Fruit fly (Drosophila melanogaster) whole organism, embryonic: ENCODE results near the gene CG8668.

Experiments used
- CG12219 ChIP-seq: fragments of 200-800 bp; sonication (Bioruptor generic); optimal IDR thresholded peaks from 3 replicates; lab custom pipeline; 2018; ENCODE audit warnings: missing biosample characterization, mild to moderate bottlenecking, missing genetic modification characterization
- CG12391 ChIP-seq: fragments of 200-800 bp; sonication (Bioruptor generic); optimal IDR thresholded peaks from 3 replicates; lab custom pipeline; 2018; ENCODE audit warnings: missing biosample characterization, mild to moderate bottlenecking, missing genetic modification characterization, moderate library complexity
- CG13287 ChIP-seq: fragments of 200-800 bp; sonication (Bioruptor generic); IDR thresholded peaks from 2 replicates; pipeline ENCODE4 v1.3.6; 2022; ENCODE audit warnings: missing biosample characterization, missing genetic modification characterization; ENCODE audit not compliant: partially characterized antibody
- CG13894 ChIP-seq: fragments of 200-800 bp; sonication (Bioruptor generic); optimal IDR thresholded peaks from 3 replicates; lab custom pipeline; 2018; ENCODE audit warnings: missing biosample characterization, mild to moderate bottlenecking, missing genetic modification characterization, moderate library complexity
- CG14014 ChIP-seq: fragments of 200-800 bp; sonication (Bioruptor generic); IDR thresholded peaks from 2 replicates; pipeline ENCODE4 v1.3.6; 2022; ENCODE audit warnings: missing biosample characterization, missing genetic modification characterization
- CG15011 ChIP-seq: fragments of 200-800 bp; sonication (Bioruptor generic); optimal IDR thresholded peaks from 3 replicates; lab custom pipeline; 2018; ENCODE audit warnings: missing biosample characterization, mild to moderate bottlenecking, missing genetic modification characterization
- CG15073 ChIP-seq: fragments of 200-800 bp; sonication (Bioruptor generic); optimal IDR thresholded peaks from 2 replicates; lab custom pipeline; 2016; ENCODE audit warnings: missing biosample characterization, missing genetic modification characterization
- CG17612 ChIP-seq: fragments of 200-800 bp; sonication (Bioruptor generic); IDR thresholded peaks from 2 replicates; pipeline ENCODE4 v1.3.6; 2022; ENCODE audit warnings: missing biosample characterization, missing genetic modification characterization
- CG2116 ChIP-seq: fragments of 200-800 bp; sonication (Bioruptor generic); optimal IDR thresholded peaks from 3 replicates; lab custom pipeline; 2018; ENCODE audit warnings: missing biosample characterization, mild to moderate bottlenecking, missing genetic modification characterization
- CG34376 ChIP-seq: fragments of 200-800 bp; sonication (Bioruptor generic); optimal IDR thresholded peaks from 2 replicates; lab custom pipeline; 2018; ENCODE audit warnings: missing biosample characterization, mild to moderate bottlenecking, missing genetic modification characterization
- CG3726 ChIP-seq: fragments of 200-800 bp; sonication (Bioruptor generic); IDR thresholded peaks from 3 replicates; pipeline ENCODE4, ENCODE4 v1.3.6; 2022; ENCODE audit warnings: missing biosample characterization, missing genetic modification characterization
- CG4617 ChIP-seq: fragments of 200-800 bp; sonication (Bioruptor generic); optimal IDR thresholded peaks from 3 replicates; lab custom pipeline; 2016; ENCODE audit warnings: missing biosample characterization, missing genetic modification characterization, borderline replicate concordance
- CG6175 ChIP-seq: fragments of 200-800 bp; sonication (Bioruptor generic); IDR thresholded peaks from 3 replicates; pipeline ENCODE4 v1.3.6; 2022; ENCODE audit warnings: missing biosample characterization, missing genetic modification characterization
- CG8924 ChIP-seq: fragments of 200-800 bp; optimal IDR thresholded peaks from 3 replicates; lab custom pipeline; 2019; ENCODE audit warnings: missing biosample characterization, mild to moderate bottlenecking, missing genetic modification characterization, moderate library complexity
- CTCF ChIP-seq: fragments of 200-800 bp; sonication (Bioruptor generic); optimal IDR thresholded peaks from 2 replicates; lab custom pipeline; 2017; ENCODE audit warnings: missing biosample characterization, mild to moderate bottlenecking, missing genetic modification characterization, moderate library complexity
- Dip2 ChIP-seq: fragments of 200-800 bp; sonication (Bioruptor generic); IDR thresholded peaks from 2 replicates; pipeline ENCODE4 v1.3.6; 2022; ENCODE audit warnings: missing biosample characterization, missing genetic modification characterization
- Eip74EF ChIP-seq, 2 experiments: fragments of 200-800 bp in 1 of 2; fragments of >200 bp in 1 of 2; sonication (Bioruptor generic) in 1 of 2; optimal IDR thresholded peaks; 2 replicates each; lab custom pipeline; 2017 to 2019; ENCODE audit warnings: missing biosample characterization in 2 of 2, missing genetic modification characterization in 2 of 2, mild to moderate bottlenecking in 1 of 2, moderate library complexity in 1 of 2
- Fer2 ChIP-seq: fragments of 200-800 bp; sonication (Bioruptor generic); optimal IDR thresholded peaks from 2 replicates; lab custom pipeline; 2018; ENCODE audit warnings: missing biosample characterization, mild to moderate bottlenecking, missing genetic modification characterization, moderate library complexity
- Hmr ChIP-seq: fragments of 200-800 bp; sonication (Bioruptor generic); optimal IDR thresholded peaks from 3 replicates; lab custom pipeline; 2017; ENCODE audit warnings: mild to moderate bottlenecking, missing biosample characterization, missing genetic modification reagents, missing genetic modification characterization
- Pdp1 ChIP-seq, 2 experiments: fragments of 200-800 bp; sonication (Bioruptor generic); optimal IDR thresholded peaks; 3 replicates each; lab custom pipeline; 2016; ENCODE audit warnings: missing biosample characterization in 2 of 2, missing genetic modification characterization in 2 of 2, mild to moderate bottlenecking in 1 of 2, moderate library complexity in 1 of 2
- Rfx ChIP-seq: fragments of 200-800 bp; sonication (Bioruptor generic); IDR thresholded peaks from 2 replicates; pipeline ENCODE4 v1.3.6; 2022; ENCODE audit warnings: missing biosample characterization, missing genetic modification characterization
- Sin3A ChIP-seq: fragments of >200 bp; optimal IDR thresholded peaks from 2 replicates; lab custom pipeline; 2018
- Sox100B ChIP-seq: fragments of 200-800 bp; sonication (Bioruptor generic); optimal IDR thresholded peaks from 3 replicates; lab custom pipeline; 2018; ENCODE audit warnings: missing biosample characterization, mild to moderate bottlenecking, missing genetic modification characterization
- Sry-β ChIP-seq: fragments of 200-800 bp; sonication (Bioruptor generic); optimal IDR thresholded peaks from 2 replicates; lab custom pipeline; 2018; ENCODE audit warnings: missing biosample characterization, mild to moderate bottlenecking, missing genetic modification characterization, moderate library complexity
- ac ChIP-seq: fragments of 200-800 bp; sonication (Bioruptor generic); optimal IDR thresholded peaks from 3 replicates; lab custom pipeline; 2017; ENCODE audit warnings: missing biosample characterization, mild to moderate bottlenecking, missing genetic modification characterization
- amos ChIP-seq: fragments of 200-800 bp; sonication (Bioruptor generic); IDR thresholded peaks from 2 replicates; pipeline ENCODE4 v1.3.6; 2022; ENCODE audit warnings: missing biosample characterization, missing genetic modification characterization; ENCODE audit not compliant: partially characterized antibody
- bcd ChIP-seq: fragments of 200-800 bp; sonication (Bioruptor generic); optimal IDR thresholded peaks from 2 replicates; lab custom pipeline; 2017; ENCODE audit warnings: missing biosample characterization, mild to moderate bottlenecking, missing genetic modification characterization
- btn ChIP-seq: fragments of 200-800 bp; sonication (Bioruptor generic); optimal IDR thresholded peaks from 2 replicates; lab custom pipeline; 2016; ENCODE audit warnings: missing biosample characterization, missing genetic modification characterization
- chinmo ChIP-seq: fragments of 200-800 bp; sonication (Bioruptor generic); IDR thresholded peaks from 4 replicates; pipeline ENCODE4 v1.3.6; 2022; ENCODE audit warnings: missing biosample characterization, missing genetic modification characterization; ENCODE audit not compliant: partially characterized antibody
- crc ChIP-seq: fragments of 200-800 bp; sonication (Bioruptor generic); optimal IDR thresholded peaks from 2 replicates; lab custom pipeline; 2016; ENCODE audit warnings: missing biosample characterization, missing genetic modification characterization
- dimm ChIP-seq: fragments of 200-800 bp; sonication (Bioruptor generic); IDR thresholded peaks from 2 replicates; pipeline ENCODE4 v1.3.6; 2022; ENCODE audit warnings: missing biosample characterization, missing genetic modification characterization
- dmrt11E ChIP-seq: fragments of 200-800 bp; sonication (Bioruptor generic); optimal IDR thresholded peaks from 3 replicates; lab custom pipeline; 2018; ENCODE audit warnings: missing biosample characterization, mild to moderate bottlenecking, missing genetic modification characterization, moderate library complexity
- en ChIP-seq: fragments of 200-800 bp; sonication (Bioruptor generic); optimal IDR thresholded peaks from 2 replicates; lab custom pipeline; 2016; ENCODE audit warnings: missing biosample characterization, missing genetic modification characterization
- fd3F ChIP-seq: fragments of 200-800 bp; sonication (Bioruptor generic); optimal IDR thresholded peaks from 2 replicates; lab custom pipeline; 2018; ENCODE audit warnings: missing biosample characterization, mild to moderate bottlenecking, missing genetic modification characterization, moderate library complexity
- hkb ChIP-seq, 2 experiments: fragments of 200-800 bp in 1 of 2; fragments of >200 bp in 1 of 2; sonication (Bioruptor generic) in 1 of 2; IDR thresholded peaks in 1 of 2; optimal IDR thresholded peaks in 1 of 2; 2 replicates each; pipeline versions ENCODE4 v1.3.6 to Lab custom; 2017 to 2022; ENCODE audit warnings: missing biosample characterization in 1 of 2, missing genetic modification characterization in 1 of 2
- ind ChIP-seq: fragments of 200-800 bp; sonication (Bioruptor generic); optimal IDR thresholded peaks from 3 replicates; lab custom pipeline; 2016; ENCODE audit warnings: missing biosample characterization, missing genetic modification characterization
- lola ChIP-seq, 3 experiments: fragments of >200 bp in 2 of 3; fragments of 200-800 bp in 1 of 3; sonication (Bioruptor generic) in 1 of 3; optimal IDR thresholded peaks; 2 replicates each; lab custom pipeline; 2017 to 2019; ENCODE audit warnings: missing biosample characterization in 3 of 3, missing genetic modification characterization in 3 of 3, mild to moderate bottlenecking in 1 of 3, moderate library complexity in 1 of 3
- mirr ChIP-seq: fragments of 200-800 bp; sonication (Bioruptor generic); optimal IDR thresholded peaks from 3 replicates; lab custom pipeline; 2018; ENCODE audit warnings: missing biosample characterization, mild to moderate bottlenecking, missing genetic modification characterization
- nom ChIP-seq: fragments of 200-800 bp; sonication (Bioruptor generic); optimal IDR thresholded peaks from 2 replicates; lab custom pipeline; 2017; ENCODE audit warnings: missing biosample characterization, missing genetic modification characterization, mild to moderate bottlenecking, moderate library complexity, missing genetic modification reagents
- oc ChIP-seq: fragments of 200-800 bp; sonication (Bioruptor generic); optimal IDR thresholded peaks from 2 replicates; lab custom pipeline; 2018; ENCODE audit warnings: missing biosample characterization, mild to moderate bottlenecking, missing genetic modification characterization, moderate library complexity
- prd ChIP-seq, 3 experiments: fragments of >200 bp in 2 of 3; fragments of 200-800 bp in 1 of 3; sonication (Bioruptor generic) in 1 of 3; optimal IDR thresholded peaks in 2 of 3; IDR thresholded peaks in 1 of 3; 2 replicates in 2 of 3; 3 replicates in 1 of 3; pipeline versions ENCODE4 v1.3.6 to Lab custom; 2017 to 2022; ENCODE audit warnings: missing biosample characterization in 1 of 3, missing genetic modification characterization in 1 of 3
- pzg ChIP-seq: fragments of 200-800 bp; sonication (Bioruptor generic); optimal IDR thresholded peaks from 3 replicates; lab custom pipeline; 2018; ENCODE audit warnings: missing biosample characterization, mild to moderate bottlenecking, missing genetic modification characterization, moderate library complexity
- sd ChIP-seq: fragments of 200-800 bp; sonication (Bioruptor generic); optimal IDR thresholded peaks from 3 replicates; lab custom pipeline; 2018; ENCODE audit warnings: missing biosample characterization, mild to moderate bottlenecking, missing genetic modification characterization, moderate library complexity
- sens ChIP-seq: fragments of 200-800 bp; sonication (Bioruptor generic); peaks from one replicate; lab custom pipeline; 2016; ENCODE audit warnings: missing biosample characterization, missing genetic modification characterization
- seq ChIP-seq: fragments of 200-800 bp; sonication (Bioruptor generic); IDR thresholded peaks from 2 replicates; pipeline ENCODE4 v1.3.6; 2022; ENCODE audit warnings: missing biosample characterization, missing genetic modification characterization
- slp2 ChIP-seq: fragments of 200-800 bp; sonication (Bioruptor generic); optimal IDR thresholded peaks from 2 replicates; lab custom pipeline; 2016; ENCODE audit warnings: missing biosample characterization, missing genetic modification characterization
- ssp ChIP-seq: fragments of 200-800 bp; sonication (Bioruptor generic); IDR thresholded peaks from 2 replicates; pipeline ENCODE4 v1.3.6; 2022; ENCODE audit warnings: missing biosample characterization, missing genetic modification characterization
- tna ChIP-seq: fragments of 200-800 bp; sonication (Bioruptor generic); IDR thresholded peaks from 2 replicates; pipeline ENCODE4 v1.3.6; 2022; ENCODE audit warnings: missing biosample characterization, missing genetic modification characterization; ENCODE audit not compliant: partially characterized antibody
- vvl ChIP-seq: fragments of 200-800 bp; sonication (Bioruptor generic); IDR thresholded peaks from 2 replicates; pipeline ENCODE4 v1.3.6; 2022; ENCODE audit warnings: missing biosample characterization, missing genetic modification characterization

Gene CG8668

DNA sequence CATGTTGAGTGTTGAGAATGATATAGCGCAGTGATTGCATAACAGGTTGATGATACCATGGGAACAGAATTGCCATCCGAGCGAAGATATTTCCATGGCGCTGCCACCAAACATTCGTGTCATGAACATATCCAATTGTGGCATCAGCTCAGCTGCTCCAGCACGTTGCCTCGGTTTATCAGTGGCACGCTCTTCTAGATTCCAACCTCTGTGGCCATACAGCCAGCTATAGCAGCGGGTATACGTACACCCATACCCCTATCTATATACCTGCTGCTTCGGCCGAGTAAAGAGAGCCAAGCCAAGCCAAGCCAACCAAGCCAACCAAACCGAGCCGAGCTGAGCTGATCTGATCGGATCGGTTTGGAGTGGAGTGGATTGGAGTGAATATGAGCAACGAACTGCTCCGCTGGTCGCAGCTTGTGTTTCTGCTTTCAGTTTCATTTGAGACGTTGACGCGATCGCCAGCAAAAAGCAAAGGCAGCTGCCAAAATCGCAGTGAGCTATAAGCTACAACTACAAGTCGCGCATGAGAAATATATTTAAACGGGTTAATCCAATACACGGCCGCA is 21.8 kb downstream of the CG8668 start (continued):
- TF ChIP-seq CG13287 (GFP tag; lab: Robert Waterston, UW): 0 out of 2 replicates have a peak, but pooled peaks have one; percentile 11
- no peak for TF ChIP-seq CG15073 (GFP tag; lab: Kevin White, UChicago)
- no peak for TF ChIP-seq hkb (optimal IDR thresholded peaks at IDR 0.05; lab: Kevin White, UChicago)
- TF ChIP-seq hkb (GFP tag; IDR thresholded peaks at IDR 0.05; lab: Robert Waterston, UW): no peak
- TF ChIP-seq mirr (GFP tag; lab: Kevin White, UChicago): no peak
- no peak for TF ChIP-seq Sin3A (lab: Kevin White, UChicago)
- no peak for TF ChIP-seq bcd (GFP tag; lab: Kevin White, UChicago)
- TF ChIP-seq ind (GFP tag; lab: Kevin White, UChicago): no peak
- no peak for TF ChIP-seq seq (GFP tag; lab: Robert Waterston, UW)
- TF ChIP-seq CG12391 (tag; lab: Kevin White, UChicago): no peak
- peak; percentile 29 for TF ChIP-seq oc (tag; lab: Kevin White, UChicago)
- no peak for TF ChIP-seq Fer2
- TF ChIP-seq CG12219: no peak
- TF ChIP-seq fd3F (GFP tag; lab: Kevin White, UChicago): no peak
- TF ChIP-seq CG17612 (GFP tag; lab: Robert Waterston, UW): no peak
- peak; percentile 84 for TF ChIP-seq chinmo
- TF ChIP-seq sens (GFP tag; lab: Kevin White, UChicago): peak; percentile 13
- TF ChIP-seq CG6175: peak; percentile 95
- TF ChIP-seq lola (GFP tag; optimal IDR thresholded peaks at IDR 0.05; lab: Kevin White, UChicago): no peak
- no peak for TF ChIP-seq pzg (GFP tag; lab: Kevin White, UChicago)
- no peak for TF ChIP-seq CG15011 (GFP tag; lab: Kevin White, UChicago)
- TF ChIP-seq CG4617 (GFP tag; lab: Kevin White, UChicago): no peak
- no peak for TF ChIP-seq slp2 (GFP tag; lab: Kevin White, UChicago)
- no peak for TF ChIP-seq Rfx (GFP tag; lab: Robert Waterston, UW)
- no peak for TF ChIP-seq CG2116 (GFP tag; lab: Kevin White, UChicago)
- no peak for TF ChIP-seq Sox100B (GFP tag; lab: Kevin White, UChicago)
- TF ChIP-seq nom (GFP tag; lab: Kevin White, UChicago): peak; percentile 64
- TF ChIP-seq tna (GFP tag; lab: Robert Waterston, UW): no peak
- TF ChIP-seq Hmr (GFP tag; lab: Kevin White, UChicago): peak; percentile 4
- no peak for TF ChIP-seq Sry-β (GFP tag; lab: Kevin White, UChicago)
- no peak for TF ChIP-seq btn (GFP tag; lab: Kevin White, UChicago)
- peak; percentile 11 for TF ChIP-seq sd (tag; lab: Kevin White, UChicago)
- no peak for TF ChIP-seq ac (GFP tag; lab: Kevin White, UChicago)
- TF ChIP-seq CG8924 (tag; lab: Kevin White, UChicago): peak; percentile 9
- no peak for TF ChIP-seq ssp (GFP tag; lab: Robert Waterston, UW)
- no peak for TF ChIP-seq dmrt11E (tag; lab: Kevin White, UChicago)
- no peak for TF ChIP-seq amos
- TF ChIP-seq prd (optimal IDR thresholded peaks at IDR 0.05; lab: Kevin White, UChicago): no peak
- TF ChIP-seq prd (GFP tag; IDR thresholded peaks at IDR 0.05; lab: Robert Waterston, UW): no peak
- TF ChIP-seq CG14014 (GFP tag; lab: Robert Waterston, UW): no peak
- TF ChIP-seq CTCF (GFP tag; lab: Kevin White, UChicago): no peak
- no peak for TF ChIP-seq CG3726 (GFP tag; lab: Robert Waterston, UW)
- TF ChIP-seq CG34376 (GFP tag; lab: Kevin White, UChicago): peak; percentile 14
- no peak for TF ChIP-seq en
- no peak for TF ChIP-seq crc (GFP tag; lab: Kevin White, UChicago)
- no peak for TF ChIP-seq dimm (GFP tag; lab: Robert Waterston, UW)
- TF ChIP-seq Dip2 (GFP tag; lab: Robert Waterston, UW): no peak
- peak in 1 of 2 experiments; percentile 12 for TF ChIP-seq Eip74EF (GFP tag; optimal IDR thresholded peaks at IDR 0.05; lab: Kevin White, UChicago)
- peak; percentile 49; the same call in 1 of the 2 replicates for TF ChIP-seq vvl (GFP tag; lab: Robert Waterston, UW)
- TF ChIP-seq CG13894: peak; percentile 83
- peak in 1 of 2 experiments; percentile 77 for TF ChIP-seq Pdp1 (GFP tag; optimal IDR thresholded peaks at IDR 0.05; lab: Kevin White, UChicago)
